Fruit fly (Drosophila melanogaster) Kc167 (cell line): ENCODE results near the gene Wee1.

Experiments
- h ChIP-seq: fragments of >200 bp; optimal IDR thresholded peaks from 3 replicates; lab custom pipeline; 2018; ENCODE audit warnings: missing external identifiers
- psq ChIP-seq: fragments of >200 bp; optimal IDR thresholded peaks from 2 replicates; lab custom pipeline; 2017; ENCODE audit warnings: missing external identifiers
- ttk ChIP-seq: sonication (Bioruptor generic); optimal IDR thresholded peaks from 2 replicates; lab custom pipeline; 2017; ENCODE audit warnings: missing external identifiers

DNA sequence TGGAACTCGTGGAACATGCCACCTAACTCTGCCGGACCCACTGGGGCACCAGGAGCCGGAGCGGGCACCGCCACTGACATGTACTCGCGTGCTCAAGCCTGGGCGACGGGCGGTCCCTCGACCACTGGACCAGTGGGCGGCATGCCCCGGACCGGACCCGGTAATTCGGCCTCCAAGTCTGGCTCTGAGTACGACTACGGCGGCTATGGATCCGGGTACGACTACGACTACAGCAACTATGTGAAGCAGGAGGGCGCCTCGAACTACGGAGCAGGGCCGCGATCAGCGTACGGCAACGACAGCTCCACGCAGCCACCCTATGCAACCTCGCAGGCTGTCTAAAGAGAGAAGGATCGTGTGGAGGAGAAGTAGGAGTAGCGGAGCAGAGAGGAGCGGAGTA lies 11.2 kb upstream of the Wee1 start:
- TF ChIP-seq h (no peak), psq (lab: Kevin White, UChicago) (no peak), ttk (lab: Kevin White, UChicago) (no peak)
